Fruit fly (Drosophila melanogaster) whole organism, embryonic: Measurements from ENCODE around the gene Irk1.

Experiments
- B-H2 ChIP-seq: fragments of 200-800 bp; sonication (Bioruptor generic); optimal IDR thresholded peaks from 2 replicates; lab custom pipeline; 2018; ENCODE audit warnings: missing biosample characterization, mild to moderate bottlenecking, missing genetic modification characterization
- CG11695 ChIP-seq: fragments of 200-800 bp; sonication (Bioruptor generic); IDR thresholded peaks from 3 replicates; pipeline ENCODE4 v1.3.6; 2022; ENCODE audit warnings: missing biosample characterization, missing genetic modification characterization
- CG12219 ChIP-seq: fragments of 200-800 bp; sonication (Bioruptor generic); optimal IDR thresholded peaks from 3 replicates; lab custom pipeline; 2018; ENCODE audit warnings: missing biosample characterization, mild to moderate bottlenecking, missing genetic modification characterization
- CG14710 ChIP-seq: fragments of 200-800 bp; sonication (Bioruptor generic); optimal IDR thresholded peaks from 3 replicates; lab custom pipeline; 2019; ENCODE audit warnings: missing biosample characterization, mild to moderate bottlenecking, missing genetic modification characterization, moderate library complexity
- CG1603 ChIP-seq: fragments of 200-800 bp; sonication (Bioruptor generic); optimal IDR thresholded peaks from 2 replicates; lab custom pipeline; 2019; ENCODE audit warnings: missing biosample characterization, mild to moderate bottlenecking, missing genetic modification characterization, moderate library complexity
- CG17328 ChIP-seq: fragments of 200-800 bp; sonication (Bioruptor generic); IDR thresholded peaks from 2 replicates; pipeline ENCODE4 v1.3.6; 2022; ENCODE audit warnings: missing biosample characterization, missing genetic modification characterization
- CG17359 ChIP-seq: fragments of 200-800 bp; sonication (Bioruptor generic); optimal IDR thresholded peaks from 3 replicates; lab custom pipeline; 2018; ENCODE audit warnings: missing biosample characterization, mild to moderate bottlenecking, missing genetic modification characterization, moderate library complexity
- CG17385 ChIP-seq: fragments of 200-800 bp; sonication (Bioruptor generic); optimal IDR thresholded peaks from 3 replicates; lab custom pipeline; 2018; ENCODE audit warnings: missing biosample characterization, mild to moderate bottlenecking, missing genetic modification characterization
- CG17568 ChIP-seq: fragments of 200-800 bp; sonication (Bioruptor generic); optimal IDR thresholded peaks from 2 replicates; lab custom pipeline; 2018; ENCODE audit warnings: missing biosample characterization, mild to moderate bottlenecking, missing genetic modification characterization, moderate library complexity
- CG1832 ChIP-seq: fragments of 200-800 bp; sonication (Bioruptor generic); optimal IDR thresholded peaks from 2 replicates; lab custom pipeline; 2017; ENCODE audit warnings: missing biosample characterization, mild to moderate bottlenecking, missing genetic modification characterization, inconsistent platforms
- CG32532 ChIP-seq: fragments of 200-800 bp; sonication (Bioruptor generic); IDR thresholded peaks from 2 replicates; pipeline ENCODE4 v1.3.6; 2022; ENCODE audit warnings: missing biosample characterization, missing genetic modification characterization
- CG34422 ChIP-seq: fragments of 200-800 bp; sonication (Bioruptor generic); IDR thresholded peaks from 3 replicates; pipeline ENCODE4 v1.3.6; 2022; ENCODE audit warnings: missing biosample characterization, missing genetic modification characterization
- CG3847 ChIP-seq: fragments of 200-800 bp; sonication (Bioruptor generic); IDR thresholded peaks from 2 replicates; pipeline ENCODE4 v1.3.6; 2022; ENCODE audit warnings: missing biosample characterization, missing genetic modification characterization
- CG5245 ChIP-seq: fragments of 200-800 bp; sonication (Bioruptor generic); optimal IDR thresholded peaks from 3 replicates; lab custom pipeline; 2016; ENCODE audit warnings: missing biosample characterization, missing genetic modification characterization
- CG5953 ChIP-seq: fragments of 200-800 bp; sonication (Bioruptor generic); IDR thresholded peaks from 2 replicates; pipeline ENCODE4 v1.3.6; 2022; ENCODE audit warnings: missing biosample characterization, missing genetic modification characterization
- CG6654 ChIP-seq: fragments of 200-800 bp; sonication (Bioruptor generic); optimal IDR thresholded peaks from 2 replicates; lab custom pipeline; 2017; ENCODE audit warnings: missing biosample characterization, mild to moderate bottlenecking, missing genetic modification characterization
- CG8388 ChIP-seq: fragments of 200-800 bp; sonication (Bioruptor generic); optimal IDR thresholded peaks from 2 replicates; lab custom pipeline; 2019; ENCODE audit warnings: missing biosample characterization, mild to moderate bottlenecking, missing genetic modification characterization, moderate library complexity
- CG8478 ChIP-seq: fragments of >200 bp; optimal IDR thresholded peaks from 2 replicates; lab custom pipeline; 2018
- CG9609 ChIP-seq: fragments of 200-800 bp; sonication (Bioruptor generic); optimal IDR thresholded peaks from 3 replicates; lab custom pipeline; 2016; ENCODE audit warnings: missing biosample characterization, missing genetic modification characterization
- D19B ChIP-seq: fragments of 200-800 bp; sonication (Bioruptor generic); optimal IDR thresholded peaks from 2 replicates; lab custom pipeline; 2017; ENCODE audit warnings: missing biosample characterization, mild to moderate bottlenecking, missing genetic modification characterization
- Dbx ChIP-seq: fragments of 200-800 bp; sonication (Bioruptor generic); IDR thresholded peaks from 3 replicates; pipeline ENCODE4 v1.3.6; 2022; ENCODE audit warnings: missing biosample characterization, missing genetic modification characterization
- ERR ChIP-seq: fragments of 200-800 bp; sonication (Bioruptor generic); optimal IDR thresholded peaks from 2 replicates; lab custom pipeline; 2016; ENCODE audit warnings: missing biosample characterization, missing genetic modification characterization
- Ets65A ChIP-seq: fragments of 200-800 bp; sonication (Bioruptor generic); peaks from one replicate; lab custom pipeline; 2016; ENCODE audit warnings: missing biosample characterization, missing genetic modification characterization
- Fer2 ChIP-seq: fragments of 200-800 bp; sonication (Bioruptor generic); optimal IDR thresholded peaks from 2 replicates; lab custom pipeline; 2018; ENCODE audit warnings: missing biosample characterization, mild to moderate bottlenecking, missing genetic modification characterization, moderate library complexity
- Med ChIP-seq: fragments of 200-800 bp; sonication (Bioruptor generic); peaks from one replicate; lab custom pipeline; 2016; ENCODE audit warnings: missing biosample characterization, missing genetic modification characterization, mild to moderate bottlenecking, inconsistent platforms, moderate library complexity
- Mes4 ChIP-seq: fragments of 200-800 bp; sonication (Bioruptor generic); optimal IDR thresholded peaks from 2 replicates; lab custom pipeline; 2016; ENCODE audit warnings: missing biosample characterization, missing genetic modification characterization
- NC2β ChIP-seq: fragments of 200-800 bp; sonication (Bioruptor generic); optimal IDR thresholded peaks from 2 replicates; lab custom pipeline; 2016; ENCODE audit warnings: missing biosample characterization, missing genetic modification characterization
- NFAT ChIP-seq: fragments of 200-800 bp; sonication (Bioruptor generic); IDR thresholded peaks from 2 replicates; pipeline ENCODE4 v1.3.6; 2022; ENCODE audit warnings: missing biosample characterization, missing genetic modification characterization
- Scr ChIP-seq: fragments of 200-800 bp; sonication (Bioruptor generic); IDR thresholded peaks from 2 replicates; pipeline ENCODE4 v1.3.6; 2022; ENCODE audit warnings: missing biosample characterization, missing genetic modification characterization; ENCODE audit not compliant: partially characterized antibody
- bowl ChIP-seq: fragments of 200-800 bp; sonication (Bioruptor generic); IDR thresholded peaks from 2 replicates; pipeline ENCODE4 v1.3.6; 2022; ENCODE audit warnings: missing biosample characterization, missing genetic modification characterization
- caup ChIP-seq: fragments of 200-800 bp; sonication (Bioruptor generic); optimal IDR thresholded peaks from 3 replicates; lab custom pipeline; 2017; ENCODE audit warnings: missing biosample characterization, mild to moderate bottlenecking, missing genetic modification characterization, moderate library complexity; ENCODE audit not compliant: severe bottlenecking
- cg ChIP-seq: fragments of 200-800 bp; sonication (Bioruptor generic); optimal IDR thresholded peaks from 3 replicates; lab custom pipeline; 2019; ENCODE audit warnings: missing biosample characterization, mild to moderate bottlenecking, missing genetic modification characterization, moderate library complexity
- chif ChIP-seq, 2 experiments: fragments of 200-800 bp; sonication (Bioruptor generic); optimal IDR thresholded peaks; 3 replicates each; lab custom pipeline; 2016; ENCODE audit warnings: missing biosample characterization in 2 of 2, missing genetic modification characterization in 2 of 2
- chinmo ChIP-seq: fragments of 200-800 bp; sonication (Bioruptor generic); IDR thresholded peaks from 4 replicates; pipeline ENCODE4 v1.3.6; 2022; ENCODE audit warnings: missing biosample characterization, missing genetic modification characterization; ENCODE audit not compliant: partially characterized antibody
- crp ChIP-seq, 2 experiments: fragments of 200-800 bp; sonication (Bioruptor generic); optimal IDR thresholded peaks; 2 replicates in 1 of 2; 3 replicates in 1 of 2; lab custom pipeline; 2017; ENCODE audit warnings: missing biosample characterization in 2 of 2, missing genetic modification characterization in 2 of 2, mild to moderate bottlenecking in 1 of 2, moderate library complexity in 1 of 2
- esg ChIP-seq: fragments of 200-800 bp; sonication (Bioruptor generic); conservative IDR thresholded peaks from 2 replicates; pipeline ENCODE4 v1.3.6; 2022; ENCODE audit warnings: missing biosample characterization, missing genetic modification characterization
- eve ChIP-seq, 2 experiments: fragments of >200 bp; optimal IDR thresholded peaks; 2 replicates each; lab custom pipeline; 2017; ENCODE audit warnings: missing biosample characterization in 2 of 2, missing genetic modification characterization in 2 of 2
- ftz-f1 ChIP-seq: fragments of 200-800 bp; sonication (Bioruptor generic); optimal IDR thresholded peaks from 2 replicates; lab custom pipeline; 2016; ENCODE audit warnings: missing biosample characterization, missing genetic modification characterization
- kah ChIP-seq: fragments of 200-800 bp; sonication (Bioruptor generic); optimal IDR thresholded peaks from 2 replicates; lab custom pipeline; 2018; ENCODE audit warnings: missing biosample characterization, mild to moderate bottlenecking, missing genetic modification characterization
- knrl ChIP-seq: fragments of 200-800 bp; sonication (Bioruptor generic); IDR thresholded peaks from 3 replicates; pipeline ENCODE4 v1.3.6; 2022; ENCODE audit warnings: missing biosample characterization, missing genetic modification characterization; ENCODE audit not compliant: partially characterized antibody
- peb ChIP-seq: fragments of 200-800 bp; sonication (Bioruptor generic); IDR thresholded peaks from 2 replicates; pipeline ENCODE4 v1.3.6; 2022; ENCODE audit warnings: missing biosample characterization, missing genetic modification characterization
- row ChIP-seq: fragments of 200-800 bp; sonication (Bioruptor generic); IDR thresholded peaks from 3 replicates; pipeline ENCODE4 v1.3.6; 2022; ENCODE audit warnings: missing biosample characterization, missing genetic modification characterization
- salm ChIP-seq: fragments of 200-800 bp; sonication (Bioruptor generic); optimal IDR thresholded peaks from 2 replicates; lab custom pipeline; 2018; ENCODE audit warnings: missing biosample characterization, mild to moderate bottlenecking, missing genetic modification characterization
- sd ChIP-seq: fragments of 200-800 bp; sonication (Bioruptor generic); optimal IDR thresholded peaks from 3 replicates; lab custom pipeline; 2018; ENCODE audit warnings: missing biosample characterization, mild to moderate bottlenecking, missing genetic modification characterization, moderate library complexity
- tgo ChIP-seq: fragments of 200-800 bp; sonication (Bioruptor generic); IDR thresholded peaks from 3 replicates; pipeline ENCODE4 v1.3.6; 2022; ENCODE audit warnings: missing biosample characterization, missing genetic modification characterization
- tx ChIP-seq: fragments of 200-800 bp; sonication (Bioruptor generic); optimal IDR thresholded peaks from 2 replicates; lab custom pipeline; 2016; ENCODE audit warnings: missing biosample characterization, missing genetic modification characterization
- vvl ChIP-seq: fragments of 200-800 bp; sonication (Bioruptor generic); IDR thresholded peaks from 2 replicates; pipeline ENCODE4 v1.3.6; 2022; ENCODE audit warnings: missing biosample characterization, missing genetic modification characterization
- zen ChIP-seq: fragments of 200-800 bp; sonication (Bioruptor generic); optimal IDR thresholded peaks from 3 replicates; lab custom pipeline; 2018; ENCODE audit warnings: missing biosample characterization, mild to moderate bottlenecking, missing genetic modification characterization, moderate library complexity
- zen2 ChIP-seq: fragments of 200-800 bp; sonication (Bioruptor generic); IDR thresholded peaks from 3 replicates; pipeline ENCODE4 v1.3.6; 2022; ENCODE audit warnings: missing biosample characterization, missing genetic modification characterization; ENCODE audit not compliant: partially characterized antibody

Gene Irk1

DNA sequence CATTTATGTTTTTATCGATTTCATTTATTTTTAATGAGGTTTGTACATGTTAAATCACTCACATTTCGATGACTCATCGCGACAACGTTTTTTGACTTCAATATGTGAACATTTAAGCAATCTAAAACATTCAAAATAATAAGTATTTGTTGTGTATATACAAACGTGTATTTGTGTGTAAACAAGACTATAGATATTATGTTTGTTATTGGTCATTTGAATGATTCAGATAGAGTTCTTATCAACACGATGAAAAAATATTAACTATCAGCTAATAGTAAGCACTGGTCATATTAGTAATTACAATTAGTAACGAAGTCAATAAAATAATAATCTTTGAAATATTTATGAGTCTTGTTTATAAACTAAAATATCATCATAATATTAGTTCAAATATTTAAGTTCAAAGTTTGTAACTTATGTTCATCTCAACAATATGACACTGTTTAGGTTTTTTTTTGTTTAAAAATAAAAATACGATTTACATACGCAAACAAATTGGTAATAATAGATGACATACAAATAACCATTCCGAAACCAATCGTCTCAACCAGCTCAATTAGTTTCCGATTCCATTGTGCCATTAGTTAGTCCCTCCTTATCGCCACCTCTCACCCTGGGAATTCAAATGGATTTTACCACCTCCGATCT, 13.0 kb downstream of the Irk1 start (continued):
- TF ChIP-seq sd, result no peak
- no peak for TF ChIP-seq caup (GFP tag; lab: Kevin White, UChicago)
- no peak for TF ChIP-seq crp (GFP tag; optimal IDR thresholded peaks at IDR 0.05; lab: Kevin White, UChicago)
- TF ChIP-seq bowl, result no peak
- no peak for TF ChIP-seq CG1832 (GFP tag; lab: Kevin White, UChicago)
- no peak for TF ChIP-seq CG1603 (tag; lab: Kevin White, UChicago)
- no peak for TF ChIP-seq Dbx (GFP tag; lab: Robert Waterston, UW)
- TF ChIP-seq CG34422 (GFP tag; lab: Robert Waterston, UW), result no peak
- no peak for TF ChIP-seq tx
- no peak for TF ChIP-seq ftz-f1 (GFP tag; lab: Kevin White, UChicago)
- TF ChIP-seq zen2 (GFP tag; lab: Robert Waterston, UW), result no peak
- peak; percentile 45 for TF ChIP-seq CG14710 (tag; lab: Kevin White, UChicago)
- no peak for TF ChIP-seq zen (tag; lab: Kevin White, UChicago)
- TF ChIP-seq Scr (GFP tag; lab: Robert Waterston, UW), result no peak
- TF ChIP-seq ERR (GFP tag; lab: Kevin White, UChicago), result no peak
- TF ChIP-seq CG11695 (GFP tag; lab: Robert Waterston, UW), result peak; percentile 29; the same call in 1 of the 3 replicates
- no peak for TF ChIP-seq chinmo (GFP tag; lab: Robert Waterston, UW)
- no peak for TF ChIP-seq tgo (GFP tag; lab: Robert Waterston, UW)
- no peak for TF ChIP-seq chif (GFP tag; optimal IDR thresholded peaks at IDR 0.05; lab: Kevin White, UChicago)
- no peak for TF ChIP-seq CG17385 (GFP tag; lab: Kevin White, UChicago)
- no peak for TF ChIP-seq Fer2 (tag; lab: Kevin White, UChicago)
- no peak for TF ChIP-seq B-H2 (GFP tag; lab: Kevin White, UChicago)
- TF ChIP-seq CG9609 (GFP tag; lab: Kevin White, UChicago), result no peak
- no peak for TF ChIP-seq CG8388
- TF ChIP-seq salm (tag; lab: Kevin White, UChicago), result no peak
- TF ChIP-seq esg (GFP tag; lab: Robert Waterston, UW), result no peak
- TF ChIP-seq NC2β (GFP tag; lab: Kevin White, UChicago), result no peak
- TF ChIP-seq CG17359 (tag; lab: Kevin White, UChicago), result peak; percentile 66
- no peak for TF ChIP-seq vvl (GFP tag; lab: Robert Waterston, UW)
- TF ChIP-seq cg (GFP tag; lab: Kevin White, UChicago), result no peak
- TF ChIP-seq CG8478 (lab: Kevin White, UChicago), result no peak
- TF ChIP-seq CG32532 (GFP tag; lab: Robert Waterston, UW), result no peak
- TF ChIP-seq knrl (GFP tag; lab: Robert Waterston, UW), result no peak
- TF ChIP-seq Mes4, result no peak
- TF ChIP-seq peb (GFP tag; lab: Robert Waterston, UW), result no peak

DNA sequence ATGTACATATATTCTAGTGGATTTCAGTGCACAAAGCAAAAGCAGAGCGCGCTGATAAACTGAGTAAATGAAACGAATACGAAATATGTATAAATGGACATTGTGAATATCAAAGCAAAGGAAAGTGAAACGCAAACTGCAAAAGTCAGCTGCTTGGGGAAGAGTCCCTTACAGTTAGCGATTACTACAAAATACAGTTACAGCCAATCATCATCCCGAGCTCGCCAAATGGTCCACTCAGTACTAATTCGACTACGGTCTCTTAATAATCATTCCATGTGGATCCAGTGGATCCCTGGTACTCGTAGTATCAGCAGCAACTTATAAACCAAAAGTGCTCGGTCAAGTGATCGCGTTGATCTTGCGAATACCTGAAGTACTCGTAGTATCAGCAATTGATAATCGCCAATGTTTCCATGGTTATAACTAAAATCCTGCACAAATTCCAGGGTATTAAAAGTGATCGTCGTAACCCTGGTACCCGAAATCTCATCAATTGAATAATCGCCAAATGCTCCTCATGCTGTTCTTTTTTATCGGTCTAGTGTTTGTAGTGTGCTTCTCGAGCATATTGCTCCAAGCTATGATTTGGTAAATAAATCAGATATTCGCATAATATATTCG, 13.7 kb downstream of the Irk1 start:
- TF ChIP-seq row (GFP tag; lab: Robert Waterston, UW) (no peak), CG3847 (GFP tag; lab: Robert Waterston, UW) (no peak), CG5245 (GFP tag; lab: Kevin White, UChicago) (no peak), CG17568 (no peak), CG5953 (GFP tag; lab: Robert Waterston, UW) (no peak), kah (GFP tag; lab: Kevin White, UChicago) (no peak), CG17328 (no peak), CG12219 (no peak), Med (GFP tag; lab: Kevin White, UChicago) (peak; percentile 2), Ets65A (peak; percentile 22), D19B (GFP tag; lab: Kevin White, UChicago) (peak; percentile 69), CG6654 (GFP tag; lab: Kevin White, UChicago) (no peak), NFAT (no peak), eve (GFP tag; optimal IDR thresholded peaks at IDR 0.05; lab: Kevin White, UChicago) (peak in 1 of 2 experiments; percentile 43)
